Worm (Caenorhabditis elegans) whole organism, young adult: Measurements from ENCODE around the gene tbc-12.

ENCODE experiments used
- B0019.2 ChIP-seq: fragments of 200-800 bp; sonication (Bioruptor generic); conservative IDR thresholded peaks from 2 replicates; pipeline ENCODE4 v1.3.6; 2022; ENCODE audit warnings: missing genetic modification reagents, missing genetic modification characterization, missing compliant biosample characterization
- F22D6.2 ChIP-seq: sonication (generic microtip); optimal IDR thresholded peaks from 2 replicates; lab custom pipeline; 2016; ENCODE audit warnings: mild to moderate bottlenecking, missing genetic modification characterization, missing compliant biosample characterization
- F52B5.7 ChIP-seq: sonication (generic microtip); optimal IDR thresholded peaks from 2 replicates; lab custom pipeline; 2016; ENCODE audit warnings: mild to moderate bottlenecking, missing genetic modification characterization, missing compliant biosample characterization
- F57C9.4 ChIP-seq: sonication (generic microtip); optimal IDR thresholded peaks from 2 replicates; lab custom pipeline; 2017; ENCODE audit warnings: mild to moderate bottlenecking, missing genetic modification characterization, missing compliant biosample characterization
- K11D2.4 ChIP-seq: fragments of 200-800 bp; sonication (Bioruptor generic); IDR thresholded peaks from 2 replicates; pipeline ENCODE4 v1.3.6; 2022; ENCODE audit warnings: missing genetic modification reagents, missing genetic modification characterization, missing compliant biosample characterization
- T26A5.8 ChIP-seq: sonication (generic microtip); optimal IDR thresholded peaks from 2 replicates; lab custom pipeline; 2016; ENCODE audit warnings: missing genetic modification characterization, missing compliant biosample characterization
- Y53G8AR.9 ChIP-seq: fragments of 200-800 bp; sonication (Bioruptor generic); conservative IDR thresholded peaks from 2 replicates; pipeline ENCODE4 v1.3.6; 2022; ENCODE audit warnings: missing genetic modification reagents, missing genetic modification characterization, missing compliant biosample characterization
- Y67H2A.10 ChIP-seq: fragments of 200-800 bp; sonication (Bioruptor generic); conservative IDR thresholded peaks from 2 replicates; pipeline ENCODE4 v1.3.6; 2022; ENCODE audit warnings: missing genetic modification reagents, missing genetic modification characterization, missing compliant biosample characterization
- ZK185.1 ChIP-seq: sonication (generic microtip); optimal IDR thresholded peaks from 2 replicates; lab custom pipeline; 2016; ENCODE audit warnings: mild to moderate bottlenecking, missing genetic modification characterization, missing compliant biosample characterization; ENCODE audit not compliant: poor library complexity, severe bottlenecking
- ama-1 ChIP-seq, 3 experiments: fragments of 150-350 bp in 1 of 3; sonication (generic microtip) in 2 of 3; optimal IDR thresholded peaks; 2 replicates each; lab custom pipeline; 2014 to 2018; ENCODE audit warnings: missing biosample characterization in 2 of 3, missing genetic modification characterization in 2 of 3, missing genetic modification reagents in 2 of 3
- bed-1 ChIP-seq: fragments of 200-800 bp; sonication (Bioruptor generic); IDR thresholded peaks from 2 replicates; pipeline ENCODE4 v1.3.6; 2022; ENCODE audit warnings: missing genetic modification reagents, missing genetic modification characterization, missing compliant biosample characterization
- cebp-1 ChIP-seq, 2 experiments: fragments of 200-800 bp in 1 of 2; sonication (Bioruptor generic) in 1 of 2; sonication (generic microtip) in 1 of 2; IDR thresholded peaks in 1 of 2; optimal IDR thresholded peaks in 1 of 2; 2 replicates each; pipeline versions ENCODE4 v1.3.6 to Lab custom; 2017 to 2022; ENCODE audit warnings: missing compliant biosample characterization in 2 of 2, missing genetic modification characterization in 2 of 2, mild to moderate bottlenecking in 1 of 2, missing genetic modification reagents in 1 of 2, moderate library complexity in 1 of 2
- cebp-2 ChIP-seq: fragments of 200-800 bp; sonication (Bioruptor generic); IDR thresholded peaks from 2 replicates; pipeline ENCODE4 v1.3.6; 2022; ENCODE audit warnings: missing genetic modification characterization, missing compliant biosample characterization
- ceh-27 ChIP-seq: fragments of 200-800 bp; sonication (Bioruptor generic); optimal IDR thresholded peaks from 2 replicates; lab custom pipeline; 2018; ENCODE audit warnings: mild to moderate bottlenecking, missing genetic modification characterization, moderate library complexity, missing compliant biosample characterization
- ceh-79 ChIP-seq: sonication (generic microtip); optimal IDR thresholded peaks from 2 replicates; lab custom pipeline; 2017; ENCODE audit warnings: mild to moderate bottlenecking, missing genetic modification characterization, missing compliant biosample characterization
- dpff-1 ChIP-seq: sonication (generic microtip); optimal IDR thresholded peaks from 2 replicates; lab custom pipeline; 2017; ENCODE audit warnings: mild to moderate bottlenecking, missing genetic modification characterization, missing compliant biosample characterization
- egl-18 ChIP-seq: fragments of 200-800 bp; sonication (Bioruptor generic); IDR thresholded peaks from 2 replicates; pipeline ENCODE4 v1.3.6; 2022; ENCODE audit warnings: missing genetic modification reagents, missing genetic modification characterization, missing compliant biosample characterization
- egl-44 ChIP-seq: fragments of 200-800 bp; sonication (Bioruptor generic); IDR thresholded peaks from 2 replicates; pipeline ENCODE4 v1.3.6; 2022; ENCODE audit warnings: missing genetic modification reagents, missing genetic modification characterization, missing compliant biosample characterization
- egrh-3 ChIP-seq: fragments of 200-800 bp; sonication (Bioruptor generic); IDR thresholded peaks from 2 replicates; pipeline ENCODE4 v1.3.6; 2022; ENCODE audit warnings: missing genetic modification reagents, missing genetic modification characterization, missing compliant biosample characterization
- ets-4 ChIP-seq: fragments of 200-800 bp; sonication (Bioruptor generic); optimal IDR thresholded peaks from 2 replicates; lab custom pipeline; 2018; ENCODE audit warnings: mild to moderate bottlenecking, missing genetic modification characterization, missing compliant biosample characterization
- fkh-3 ChIP-seq: sonication (generic microtip); optimal IDR thresholded peaks from 2 replicates; lab custom pipeline; 2016; ENCODE audit warnings: mild to moderate bottlenecking, missing genetic modification characterization, missing compliant biosample characterization
- lin-35 ChIP-seq, 3 experiments: fragments of 150-350 bp in 2 of 3; sonication (generic microtip) in 1 of 3; optimal IDR thresholded peaks; 2 replicates each; lab custom pipeline; 2014 to 2018; ENCODE audit warnings: missing biosample characterization in 3 of 3, missing genetic modification characterization in 3 of 3, missing genetic modification reagents in 3 of 3
- lin-54 ChIP-seq: fragments of 200-800 bp; sonication (Bioruptor generic); optimal IDR thresholded peaks from 2 replicates; lab custom pipeline; 2018; ENCODE audit warnings: mild to moderate bottlenecking, missing genetic modification characterization, missing compliant biosample characterization
- lsl-1 ChIP-seq: fragments of 200-800 bp; sonication (Bioruptor generic); optimal IDR thresholded peaks from 2 replicates; lab custom pipeline; 2018; ENCODE audit warnings: mild to moderate bottlenecking, missing genetic modification characterization, moderate library complexity, missing compliant biosample characterization
- madf-10 ChIP-seq: sonication (generic microtip); optimal IDR thresholded peaks from 2 replicates; lab custom pipeline; 2016; ENCODE audit warnings: mild to moderate bottlenecking, missing genetic modification characterization, missing compliant biosample characterization
- mcd-1 ChIP-seq: fragments of 200-800 bp; sonication (Bioruptor generic); IDR thresholded peaks from 2 replicates; pipeline ENCODE4 v1.3.6; 2022; ENCODE audit warnings: missing genetic modification reagents, missing genetic modification characterization, missing compliant biosample characterization
- mxl-1 ChIP-seq: sonication (generic microtip); optimal IDR thresholded peaks from 2 replicates; lab custom pipeline; 2016; ENCODE audit warnings: missing genetic modification characterization, missing compliant biosample characterization
- nfya-1 ChIP-seq: sonication (generic microtip); optimal IDR thresholded peaks from 2 replicates; lab custom pipeline; 2017; ENCODE audit warnings: antibody characterized with exemption, missing compliant biosample characterization, missing genetic modification characterization, borderline replicate concordance; ENCODE audit not compliant: insufficient read depth
- nhr-27 ChIP-seq: fragments of 200-800 bp; sonication (Bioruptor generic); optimal IDR thresholded peaks from 2 replicates; lab custom pipeline; 2018; ENCODE audit warnings: mild to moderate bottlenecking, missing genetic modification characterization, moderate library complexity, missing compliant biosample characterization
- nhr-80 ChIP-seq: sonication (generic microtip); optimal IDR thresholded peaks from 2 replicates; lab custom pipeline; 2016; ENCODE audit warnings: missing genetic modification characterization, missing compliant biosample characterization
- pbrm-1 ChIP-seq: fragments of 200-800 bp; sonication (Bioruptor generic); IDR thresholded peaks from 2 replicates; pipeline ENCODE4 v1.3.6; 2022; ENCODE audit warnings: missing genetic modification reagents, missing genetic modification characterization, missing compliant biosample characterization
- rpc-1 ChIP-seq, 2 experiments: fragments of 150-350 bp in 1 of 2; sonication (generic microtip) in 1 of 2; optimal IDR thresholded peaks; 2 replicates each; lab custom pipeline; 2014 to 2018; ENCODE audit warnings: missing biosample characterization in 1 of 2, missing genetic modification characterization in 1 of 2, missing genetic modification reagents in 1 of 2, missing genotype in 1 of 2
- sea-2 ChIP-seq: fragments of 200-800 bp; sonication (Bioruptor generic); IDR thresholded peaks from 2 replicates; pipeline ENCODE4 v1.3.6; 2022; ENCODE audit warnings: missing genetic modification characterization, missing compliant biosample characterization
- snpc-1.1 ChIP-seq: sonication (generic microtip); optimal IDR thresholded peaks from 2 replicates; lab custom pipeline; 2017; ENCODE audit warnings: missing genetic modification characterization, mild to moderate bottlenecking, missing compliant biosample characterization, antibody characterized with exemption, moderate library complexity, missing genotype, missing genetic modification reagents; ENCODE audit not compliant: insufficient read depth
- snpc-3.4 ChIP-seq: sonication (generic microtip); optimal IDR thresholded peaks from 2 replicates; lab custom pipeline; 2017; ENCODE audit warnings: missing genetic modification characterization, mild to moderate bottlenecking, missing compliant biosample characterization, antibody characterized with exemption, moderate library complexity, missing genotype, missing genetic modification reagents
- snpc-4 ChIP-seq, 5 experiments: fragments of 150-350 bp in 1 of 5; sonication (generic microtip) in 4 of 5; optimal IDR thresholded peaks; 2 replicates each; lab custom pipeline; 2014 to 2018; ENCODE audit warnings: missing genetic modification characterization in 5 of 5, missing biosample characterization in 3 of 5, antibody characterized with exemption in 2 of 5, mild to moderate bottlenecking in 2 of 5, missing compliant biosample characterization in 2 of 5, missing genotype in 2 of 5, moderate library complexity in 2 of 5, missing genetic modification reagents in 1 of 5
- tbp1 ChIP-seq: fragments of 200-800 bp; sonication (Bioruptor generic); optimal IDR thresholded peaks from 2 replicates; lab custom pipeline; 2018; ENCODE audit warnings: mild to moderate bottlenecking, missing genetic modification characterization, missing compliant biosample characterization
- zfh-2 ChIP-seq: fragments of 200-800 bp; sonication (Bioruptor generic); conservative IDR thresholded peaks from 2 replicates; pipeline ENCODE4 v1.3.6; 2022; ENCODE audit warnings: missing genetic modification reagents, missing genetic modification characterization, missing compliant biosample characterization
- ztf-3 ChIP-seq: fragments of 200-800 bp; sonication (Bioruptor generic); optimal IDR thresholded peaks from 2 replicates; lab custom pipeline; 2018; ENCODE audit warnings: mild to moderate bottlenecking, missing genetic modification characterization, missing compliant biosample characterization

Gene tbc-12

ce11 chrX:2552210-2552674, 20.0 kb upstream of the tbc-12 start, which contains the start of gene aat-3 (continued):
- TF ChIP-seq ets-4 (GFP tag; lab: Kevin White, UChicago): no peak

- TF ChIP-seq egrh-3 (0 out of 2 replicates have a peak, but pooled peaks have one; percentile 8), cebp-2 (GFP tag; lab: Robert Waterston, UW) (0 out of 2 replicates have a peak, but pooled peaks have one; percentile 38), snpc-4 (GFP tag; optimal IDR thresholded peaks at IDR 0.05; lab: Kevin White, UChicago) (no peak), snpc-4 (tag; optimal IDR thresholded peaks at IDR 0.05; lab: Kevin White, UChicago) (peak in 2 of 4 experiments; percentile 59 to 74), madf-10 (tag; lab: Kevin White, UChicago) (no peak), zfh-2 (GFP tag; lab: Robert Waterston, UW) (peak; percentile 79), ama-1 (optimal IDR thresholded peaks at IDR 0.05; lab: Kevin White, UChicago) (no peak), ama-1 (GFP tag; optimal IDR thresholded peaks at IDR 0.05; lab: Kevin White, UChicago) (no peak), sea-2 (GFP tag; lab: Robert Waterston, UW) (0 out of 2 replicates have a peak, but pooled peaks have one; percentile 41)
Observed at ce11 chrX:2551450-2551849, 19.2 kb upstream of the tbc-12 start.

ce11 chrX:2550665-2551064, 18.4 kb upstream of the tbc-12 start:
- TF ChIP-seq pbrm-1 (GFP tag; lab: Robert Waterston, UW): no peak
- TF ChIP-seq lin-54: no peak

ce11 chrX:2549322-2549721, 17.1 kb upstream of the tbc-12 start:
- TF ChIP-seq egl-44 (GFP tag; lab: Robert Waterston, UW) (peak; percentile 77), ztf-3 (GFP tag; lab: Kevin White, UChicago) (no peak), K11D2.4 (GFP tag; lab: Robert Waterston, UW) (peak; percentile 36; the same call in 1 of the 2 replicates), zfh-2 (GFP tag; lab: Robert Waterston, UW) (0 out of 2 replicates have a peak, but pooled peaks have one; percentile 35), cebp-1 (GFP tag; IDR thresholded peaks at IDR 0.05; lab: Robert Waterston, UW) (peak; percentile 58), cebp-1 (tag; optimal IDR thresholded peaks at IDR 0.05; lab: Kevin White, UChicago) (peak; percentile 76), lsl-1 (GFP tag; lab: Kevin White, UChicago) (peak; percentile 2), snpc-1.1 (peak; percentile 49), bed-1 (GFP tag; lab: Robert Waterston, UW) (no peak), ceh-27 (GFP tag; lab: Kevin White, UChicago) (peak; percentile 36), F52B5.7 (tag; lab: Kevin White, UChicago) (peak; percentile 60), T26A5.8 (tag; lab: Kevin White, UChicago) (no peak), F57C9.4 (tag; lab: Kevin White, UChicago) (peak; percentile 25), Y53G8AR.9 (GFP tag; lab: Robert Waterston, UW) (no peak), nhr-80 (tag; lab: Kevin White, UChicago) (peak; percentile 35), nfya-1 (no peak), B0019.2 (GFP tag; lab: Robert Waterston, UW) (0 out of 2 replicates have a peak, but pooled peaks have one; percentile 25), mcd-1 (GFP tag; lab: Robert Waterston, UW) (peak; percentile 54; the same call in 1 of the 2 replicates), nhr-27 (tag; lab: Kevin White, UChicago) (no peak), egrh-3 (peak; percentile 42; the same call in 1 of the 2 replicates), snpc-3.4 (tag; lab: Kevin White, UChicago) (peak; percentile 34), mxl-1 (tag; lab: Kevin White, UChicago) (peak; percentile 63), rpc-1 (optimal IDR thresholded peaks at IDR 0.05; lab: Kevin White, UChicago) (peak; percentile 81), rpc-1 (tag; optimal IDR thresholded peaks at IDR 0.05; lab: Kevin White, UChicago) (peak; percentile 88), lin-35 (GFP tag; optimal IDR thresholded peaks at IDR 0.05; lab: Kevin White, UChicago) (peak in 1 of 3 experiments; percentile 61), Y67H2A.10 (GFP tag; lab: Robert Waterston, UW) (no peak), tbp1 (GFP tag; lab: Kevin White, UChicago) (peak; percentile 94), fkh-3 (peak; percentile 51), egl-18 (GFP tag; lab: Robert Waterston, UW) (0 out of 2 replicates have a peak, but pooled peaks have one; percentile 5), dpff-1 (tag; lab: Kevin White, UChicago) (no peak), F22D6.2 (tag; lab: Kevin White, UChicago) (peak; percentile 45), ZK185.1 (peak; percentile 82), ceh-79 (peak; percentile 40)
